Fruit fly (Drosophila melanogaster) whole organism, embryonic: Measurements from ENCODE around the gene Mal-B1.

Source experiments
- CG10366 ChIP-seq: fragments of 200-800 bp; sonication (Bioruptor generic); IDR thresholded peaks from 2 replicates; pipeline ENCODE4 v1.3.6; 2022; ENCODE audit warnings: missing biosample characterization, missing genetic modification characterization
- CG11247 ChIP-seq: fragments of 200-800 bp; sonication (Bioruptor generic); IDR thresholded peaks from 2 replicates; pipeline ENCODE4 v1.3.6; 2022; ENCODE audit warnings: missing biosample characterization, missing genetic modification characterization
- CG11560 ChIP-seq: fragments of 200-800 bp; sonication (Bioruptor generic); IDR thresholded peaks from 3 replicates; pipeline ENCODE4 v1.3.6; 2022; ENCODE audit warnings: missing biosample characterization, missing genetic modification characterization
- CG12391 ChIP-seq: fragments of 200-800 bp; sonication (Bioruptor generic); optimal IDR thresholded peaks from 3 replicates; lab custom pipeline; 2018; ENCODE audit warnings: missing biosample characterization, mild to moderate bottlenecking, missing genetic modification characterization, moderate library complexity
- CG13894 ChIP-seq: fragments of 200-800 bp; sonication (Bioruptor generic); optimal IDR thresholded peaks from 3 replicates; lab custom pipeline; 2018; ENCODE audit warnings: missing biosample characterization, mild to moderate bottlenecking, missing genetic modification characterization, moderate library complexity
- CG2116 ChIP-seq: fragments of 200-800 bp; sonication (Bioruptor generic); optimal IDR thresholded peaks from 3 replicates; lab custom pipeline; 2018; ENCODE audit warnings: missing biosample characterization, mild to moderate bottlenecking, missing genetic modification characterization
- CG4617 ChIP-seq: fragments of 200-800 bp; sonication (Bioruptor generic); optimal IDR thresholded peaks from 3 replicates; lab custom pipeline; 2016; ENCODE audit warnings: missing biosample characterization, missing genetic modification characterization, borderline replicate concordance
- CG6654 ChIP-seq: fragments of 200-800 bp; sonication (Bioruptor generic); optimal IDR thresholded peaks from 2 replicates; lab custom pipeline; 2017; ENCODE audit warnings: missing biosample characterization, mild to moderate bottlenecking, missing genetic modification characterization
- CG6854 ChIP-seq: fragments of 200-800 bp; sonication (Bioruptor generic); optimal IDR thresholded peaks from 3 replicates; lab custom pipeline; 2017; ENCODE audit warnings: missing biosample characterization, mild to moderate bottlenecking, missing genetic modification characterization
- CG7556 ChIP-seq: fragments of 200-800 bp; sonication (Bioruptor generic); optimal IDR thresholded peaks from 2 replicates; lab custom pipeline; 2017; ENCODE audit warnings: missing biosample characterization, mild to moderate bottlenecking, missing genetic modification characterization
- CG7839 ChIP-seq: fragments of 200-800 bp; sonication (Bioruptor generic); optimal IDR thresholded peaks from 3 replicates; lab custom pipeline; 2018; ENCODE audit warnings: missing biosample characterization, mild to moderate bottlenecking, missing genetic modification characterization, moderate library complexity
- CG8478 ChIP-seq: fragments of >200 bp; optimal IDR thresholded peaks from 2 replicates; lab custom pipeline; 2018
- D ChIP-seq, 2 experiments: fragments of 200-800 bp in 1 of 2; fragments of >200 bp in 1 of 2; sonication (Bioruptor generic) in 1 of 2; optimal IDR thresholded peaks; 2 replicates in 1 of 2; 3 replicates in 1 of 2; lab custom pipeline; 2017; ENCODE audit warnings: mild to moderate bottlenecking in 1 of 2, missing biosample characterization in 1 of 2, missing genetic modification characterization in 1 of 2, missing genetic modification reagents in 1 of 2
- D19A ChIP-seq: fragments of 200-800 bp; optimal IDR thresholded peaks from 3 replicates; lab custom pipeline; 2019; ENCODE audit warnings: missing biosample characterization, mild to moderate bottlenecking, missing genetic modification characterization, moderate library complexity
- D19B ChIP-seq: fragments of 200-800 bp; sonication (Bioruptor generic); optimal IDR thresholded peaks from 2 replicates; lab custom pipeline; 2017; ENCODE audit warnings: missing biosample characterization, mild to moderate bottlenecking, missing genetic modification characterization
- Dip3 ChIP-seq: fragments of 200-800 bp; sonication (Bioruptor generic); optimal IDR thresholded peaks from 3 replicates; lab custom pipeline; 2016; ENCODE audit warnings: missing biosample characterization, missing genetic modification characterization
- Eip74EF ChIP-seq, 2 experiments: fragments of 200-800 bp in 1 of 2; fragments of >200 bp in 1 of 2; sonication (Bioruptor generic) in 1 of 2; optimal IDR thresholded peaks; 2 replicates each; lab custom pipeline; 2017 to 2019; ENCODE audit warnings: missing biosample characterization in 2 of 2, missing genetic modification characterization in 2 of 2, mild to moderate bottlenecking in 1 of 2, moderate library complexity in 1 of 2
- HLHmδ ChIP-seq: fragments of 200-800 bp; sonication (Bioruptor generic); optimal IDR thresholded peaks from 2 replicates; lab custom pipeline; 2018; ENCODE audit warnings: missing biosample characterization, mild to moderate bottlenecking, missing genetic modification characterization, moderate library complexity
- Jarid2 ChIP-seq: fragments of 200-800 bp; sonication (Bioruptor generic); optimal IDR thresholded peaks from 3 replicates; lab custom pipeline; 2017; ENCODE audit warnings: mild to moderate bottlenecking, missing biosample characterization, missing genetic modification reagents, missing genetic modification characterization
- Med ChIP-seq: fragments of 200-800 bp; sonication (Bioruptor generic); peaks from one replicate; lab custom pipeline; 2016; ENCODE audit warnings: missing biosample characterization, missing genetic modification characterization, mild to moderate bottlenecking, inconsistent platforms, moderate library complexity
- NfI ChIP-seq: fragments of 200-800 bp; sonication (Bioruptor generic); optimal IDR thresholded peaks from 3 replicates; lab custom pipeline; 2018; ENCODE audit warnings: missing biosample characterization, mild to moderate bottlenecking, missing genetic modification characterization, moderate library complexity
- Pdp1 ChIP-seq, 2 experiments: fragments of 200-800 bp; sonication (Bioruptor generic); optimal IDR thresholded peaks; 3 replicates each; lab custom pipeline; 2016; ENCODE audit warnings: missing biosample characterization in 2 of 2, missing genetic modification characterization in 2 of 2, mild to moderate bottlenecking in 1 of 2, moderate library complexity in 1 of 2
- Rx ChIP-seq: fragments of 200-800 bp; sonication (Bioruptor generic); IDR thresholded peaks from 2 replicates; pipeline ENCODE4 v1.3.6; 2022; ENCODE audit warnings: missing biosample characterization, missing genetic modification characterization
- Sox100B ChIP-seq: fragments of 200-800 bp; sonication (Bioruptor generic); optimal IDR thresholded peaks from 3 replicates; lab custom pipeline; 2018; ENCODE audit warnings: missing biosample characterization, mild to moderate bottlenecking, missing genetic modification characterization
- TFAM ChIP-seq: fragments of 200-800 bp; sonication (Bioruptor generic); optimal IDR thresholded peaks from 2 replicates; lab custom pipeline; 2017; ENCODE audit warnings: missing biosample characterization, missing genetic modification characterization, inconsistent platforms
- chinmo ChIP-seq: fragments of 200-800 bp; sonication (Bioruptor generic); IDR thresholded peaks from 4 replicates; pipeline ENCODE4 v1.3.6; 2022; ENCODE audit warnings: missing biosample characterization, missing genetic modification characterization; ENCODE audit not compliant: partially characterized antibody
- corto ChIP-seq: fragments of 200-800 bp; sonication (Bioruptor generic); optimal IDR thresholded peaks from 2 replicates; lab custom pipeline; 2016; ENCODE audit warnings: missing biosample characterization, mild to moderate bottlenecking, missing genetic modification characterization, moderate library complexity
- crol ChIP-seq: fragments of 200-800 bp; sonication (Bioruptor generic); IDR thresholded peaks from 2 replicates; pipeline ENCODE4 v1.3.6; 2022; ENCODE audit warnings: missing biosample characterization, missing genetic modification characterization
- dpn ChIP-seq, 2 experiments: fragments of 200-800 bp; sonication (Bioruptor generic); optimal IDR thresholded peaks; 3 replicates each; lab custom pipeline; 2016; ENCODE audit warnings: missing biosample characterization in 2 of 2, missing genetic modification characterization in 2 of 2
- en ChIP-seq: fragments of 200-800 bp; sonication (Bioruptor generic); optimal IDR thresholded peaks from 2 replicates; lab custom pipeline; 2016; ENCODE audit warnings: missing biosample characterization, missing genetic modification characterization
- ewg ChIP-seq: fragments of 200-800 bp; sonication (Bioruptor generic); optimal IDR thresholded peaks from 3 replicates; lab custom pipeline; 2017; ENCODE audit warnings: mild to moderate bottlenecking, missing biosample characterization, missing genetic modification reagents, missing genetic modification characterization
- exex ChIP-seq: fragments of 200-800 bp; sonication (Bioruptor generic); optimal IDR thresholded peaks from 4 replicates; lab custom pipeline; 2018; ENCODE audit warnings: missing biosample characterization, mild to moderate bottlenecking, missing genetic modification characterization, moderate library complexity
- gem ChIP-seq: fragments of 200-800 bp; sonication (Bioruptor generic); optimal IDR thresholded peaks from 2 replicates; lab custom pipeline; 2019; ENCODE audit warnings: missing biosample characterization, mild to moderate bottlenecking, missing genetic modification characterization, moderate library complexity
- gfzf ChIP-seq: fragments of 200-800 bp; sonication (Bioruptor generic); optimal IDR thresholded peaks from 2 replicates; lab custom pipeline; 2016; ENCODE audit warnings: missing biosample characterization, mild to moderate bottlenecking, missing genetic modification characterization, moderate library complexity
- jigr1 ChIP-seq: fragments of 200-800 bp; sonication (Bioruptor generic); IDR thresholded peaks from 3 replicates; pipeline ENCODE4 v1.3.6; 2022; ENCODE audit warnings: missing biosample characterization, missing genetic modification characterization
- kah ChIP-seq: fragments of 200-800 bp; sonication (Bioruptor generic); optimal IDR thresholded peaks from 2 replicates; lab custom pipeline; 2018; ENCODE audit warnings: missing biosample characterization, mild to moderate bottlenecking, missing genetic modification characterization
- klu ChIP-seq: fragments of 200-800 bp; sonication (Bioruptor generic); IDR thresholded peaks from 2 replicates; pipeline ENCODE4 v1.3.6; 2022; ENCODE audit warnings: missing biosample characterization, missing genetic modification characterization
- kni ChIP-seq: fragments of 200-800 bp; sonication (Bioruptor generic); optimal IDR thresholded peaks from 3 replicates; lab custom pipeline; 2017; ENCODE audit warnings: mild to moderate bottlenecking, missing biosample characterization, missing genetic modification reagents, missing genetic modification characterization
- lab ChIP-seq: fragments of 200-800 bp; sonication (Bioruptor generic); optimal IDR thresholded peaks from 3 replicates; lab custom pipeline; 2017; ENCODE audit warnings: missing biosample characterization, missing genetic modification characterization, mild to moderate bottlenecking, moderate library complexity, missing genetic modification reagents
- lola ChIP-seq, 3 experiments: fragments of >200 bp in 2 of 3; fragments of 200-800 bp in 1 of 3; sonication (Bioruptor generic) in 1 of 3; optimal IDR thresholded peaks; 2 replicates each; lab custom pipeline; 2017 to 2019; ENCODE audit warnings: missing biosample characterization in 3 of 3, missing genetic modification characterization in 3 of 3, mild to moderate bottlenecking in 1 of 3, moderate library complexity in 1 of 3
- org-1 ChIP-seq: fragments of 200-800 bp; sonication (Bioruptor generic); optimal IDR thresholded peaks from 2 replicates; lab custom pipeline; 2017; ENCODE audit warnings: missing biosample characterization, missing genetic modification characterization
- row ChIP-seq: fragments of 200-800 bp; sonication (Bioruptor generic); IDR thresholded peaks from 3 replicates; pipeline ENCODE4 v1.3.6; 2022; ENCODE audit warnings: missing biosample characterization, missing genetic modification characterization
- run ChIP-seq: fragments of 200-800 bp; sonication (Bioruptor generic); optimal IDR thresholded peaks from 3 replicates; lab custom pipeline; 2018; ENCODE audit warnings: missing biosample characterization, mild to moderate bottlenecking, missing genetic modification characterization
- sens ChIP-seq: fragments of 200-800 bp; sonication (Bioruptor generic); peaks from one replicate; lab custom pipeline; 2016; ENCODE audit warnings: missing biosample characterization, missing genetic modification characterization
- sim ChIP-seq: fragments of 200-800 bp; sonication (Bioruptor generic); IDR thresholded peaks from 2 replicates; pipeline ENCODE4 v1.3.6; 2022; ENCODE audit warnings: missing biosample characterization, missing genetic modification characterization
- sisA ChIP-seq: fragments of 200-800 bp; sonication (Bioruptor generic); IDR thresholded peaks from 2 replicates; pipeline ENCODE4 v1.3.6; 2022; ENCODE audit warnings: missing biosample characterization, missing genetic modification characterization
- slp2 ChIP-seq: fragments of 200-800 bp; sonication (Bioruptor generic); optimal IDR thresholded peaks from 2 replicates; lab custom pipeline; 2016; ENCODE audit warnings: missing biosample characterization, missing genetic modification characterization
- sug ChIP-seq: fragments of 200-800 bp; optimal IDR thresholded peaks from 2 replicates; lab custom pipeline; 2019; ENCODE audit warnings: missing biosample characterization, mild to moderate bottlenecking, missing genetic modification characterization, moderate library complexity
- zfh2 ChIP-seq: fragments of 200-800 bp; sonication (Bioruptor generic); optimal IDR thresholded peaks from 2 replicates; lab custom pipeline; 2016; ENCODE audit warnings: missing biosample characterization, missing genetic modification characterization

Gene Mal-B1

DNA sequence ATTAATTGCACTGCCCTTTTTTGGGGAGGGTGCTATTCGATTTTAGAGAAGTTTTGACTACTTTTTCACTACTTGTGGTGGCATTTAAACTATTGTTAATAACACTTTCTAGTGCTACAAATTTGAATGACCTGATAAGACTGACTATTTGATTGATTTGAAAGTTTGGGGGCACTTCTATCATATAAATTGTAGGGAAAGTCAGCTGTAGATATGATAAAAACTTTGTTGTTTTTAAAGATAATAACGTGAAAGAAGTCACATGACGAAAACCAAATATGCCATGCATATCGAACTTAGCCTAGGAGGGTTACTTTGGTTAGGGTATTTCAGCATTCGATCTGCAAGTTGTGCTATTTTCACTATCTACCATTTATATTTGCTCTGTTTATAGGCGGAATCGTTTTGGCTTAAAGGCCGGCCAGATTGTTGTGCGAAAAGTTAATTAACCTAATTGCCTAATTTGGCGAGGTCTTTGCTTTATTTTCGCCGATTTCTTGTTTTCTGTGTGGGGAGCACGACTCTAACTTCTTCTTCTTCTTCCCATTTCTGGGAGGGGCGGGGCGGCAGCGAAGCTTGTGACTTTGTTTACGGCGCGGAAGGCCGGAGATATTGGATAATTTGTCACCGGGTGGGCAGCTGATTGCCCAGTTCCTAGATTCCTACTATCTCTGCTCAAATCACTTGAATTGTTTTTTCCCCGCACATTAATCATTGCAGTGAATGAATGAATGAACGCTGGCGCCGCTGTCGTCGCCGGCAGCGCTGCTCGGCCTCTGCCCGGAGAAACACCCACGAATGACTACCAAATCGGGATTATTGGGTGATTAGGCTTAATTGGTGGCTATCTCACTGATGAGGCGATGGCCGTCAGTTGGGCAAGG, 34.0 kb upstream of the Mal-B1 start (continued):
- TF ChIP-seq Jarid2, result no peak
- no peak for TF ChIP-seq CG6654 (GFP tag; lab: Kevin White, UChicago)
- TF ChIP-seq CG11560 (tag; lab: Robert Waterston, UW), result no peak
- TF ChIP-seq Sox100B (GFP tag; lab: Kevin White, UChicago), result no peak
- no peak for TF ChIP-seq slp2 (GFP tag; lab: Kevin White, UChicago)
- TF ChIP-seq CG7556 (GFP tag; lab: Kevin White, UChicago), result no peak
- no peak for TF ChIP-seq org-1
- no peak for TF ChIP-seq Dip3 (GFP tag; lab: Kevin White, UChicago)
- no peak for TF ChIP-seq ewg (GFP tag; lab: Kevin White, UChicago)
- TF ChIP-seq kah (GFP tag; lab: Kevin White, UChicago), result no peak
- peak; percentile 8 for TF ChIP-seq CG7839
- TF ChIP-seq TFAM (GFP tag; lab: Kevin White, UChicago), result no peak
- peak; percentile 5 for TF ChIP-seq D19B (GFP tag; lab: Kevin White, UChicago)
- peak; percentile 57 for TF ChIP-seq sens (GFP tag; lab: Kevin White, UChicago)
- TF ChIP-seq en, result no peak
- TF ChIP-seq CG12391 (tag; lab: Kevin White, UChicago), result no peak
- 0 out of 4 replicates have a peak, but pooled peaks have one; percentile 68 for TF ChIP-seq chinmo (GFP tag; lab: Robert Waterston, UW)
- peak; percentile 85 for TF ChIP-seq crol (GFP tag; lab: Robert Waterston, UW)
- TF ChIP-seq klu (GFP tag; lab: Robert Waterston, UW), result no peak
- TF ChIP-seq Pdp1 (GFP tag; optimal IDR thresholded peaks at IDR 0.05; lab: Kevin White, UChicago), result no peak
- TF ChIP-seq sim, result no peak
- peak; percentile 1 for TF ChIP-seq zfh2 (GFP tag; lab: Kevin White, UChicago)
- peak; percentile 86 for TF ChIP-seq D19A (tag; lab: Kevin White, UChicago)
- no peak for TF ChIP-seq dpn (GFP tag; optimal IDR thresholded peaks at IDR 0.05; lab: Kevin White, UChicago)
- no peak for TF ChIP-seq NfI (GFP tag; lab: Kevin White, UChicago)
- peak; percentile 11 for TF ChIP-seq sug (tag; lab: Kevin White, UChicago)
- TF ChIP-seq Rx, result no peak
- no peak for TF ChIP-seq jigr1
- peak; percentile 33 for TF ChIP-seq Med (GFP tag; lab: Kevin White, UChicago)
- peak; percentile 32 for TF ChIP-seq lab (GFP tag; lab: Kevin White, UChicago)
- no peak for TF ChIP-seq CG10366
- peak; percentile 27 for TF ChIP-seq exex
- peak; percentile 28 for TF ChIP-seq D (optimal IDR thresholded peaks at IDR 0.05; lab: Kevin White, UChicago)
- TF ChIP-seq D (GFP tag; optimal IDR thresholded peaks at IDR 0.05; lab: Kevin White, UChicago), result no peak
- peak; percentile 68 for TF ChIP-seq CG4617 (GFP tag; lab: Kevin White, UChicago)
- 0 out of 3 replicates have a peak, but pooled peaks have one; percentile 17 for TF ChIP-seq row (GFP tag; lab: Robert Waterston, UW)
- TF ChIP-seq CG8478 (lab: Kevin White, UChicago), result no peak

DNA sequence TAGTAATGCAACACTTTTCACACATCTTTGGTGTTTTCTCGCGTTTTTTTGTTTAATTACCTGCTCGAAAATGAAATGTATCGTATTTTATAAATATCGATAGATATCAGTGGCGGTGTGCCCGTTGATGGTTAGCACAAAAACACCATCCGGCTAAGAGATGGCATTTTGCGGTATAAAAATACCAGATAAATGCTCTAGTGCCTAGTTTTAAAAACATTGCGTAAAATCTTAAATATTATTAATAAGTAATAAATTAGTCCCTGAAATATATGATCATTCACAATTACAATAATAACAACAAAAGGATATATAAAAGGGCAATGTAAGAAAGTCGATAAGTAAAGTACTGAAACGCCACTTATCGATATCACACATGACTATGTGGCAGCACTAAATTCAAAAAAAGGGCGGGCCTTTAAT, 33.4 kb upstream of the Mal-B1 start, which contains the start of gene CycY:
CycY (minus strand) TSS at position 116 of the 423 bp plus-strand sequence.
- TF ChIP-seq CG6854 (no peak), sisA (no peak), run (no peak), lola (GFP tag; optimal IDR thresholded peaks at IDR 0.05; lab: Kevin White, UChicago) (no peak), CG11247 (GFP tag; lab: Robert Waterston, UW) (no peak), kni (GFP tag; lab: Kevin White, UChicago) (no peak), CG13894 (no peak), gem (peak; percentile 57), HLHmδ (GFP tag; lab: Kevin White, UChicago) (no peak), CG2116 (GFP tag; lab: Kevin White, UChicago) (peak; percentile 83), Eip74EF (GFP tag; optimal IDR thresholded peaks at IDR 0.05; lab: Kevin White, UChicago) (no peak), gfzf (peak; percentile 81), corto (GFP tag; lab: Kevin White, UChicago) (no peak)
